Fruit fly (Drosophila melanogaster) whole organism, embryonic: ENCODE data around the gene CG42399.

ENCODE experiments used
- Bdp1 ChIP-seq: fragments of 200-800 bp; sonication (Bioruptor generic); optimal IDR thresholded peaks from 3 replicates; lab custom pipeline; 2016; ENCODE audit warnings: missing biosample characterization, missing genetic modification characterization
- Bgb ChIP-seq: fragments of 200-800 bp; sonication (Bioruptor generic); IDR thresholded peaks from 2 replicates; pipeline ENCODE4 v1.3.6; 2022; ENCODE audit warnings: missing biosample characterization, missing genetic modification characterization; ENCODE audit not compliant: partially characterized antibody
- CG10565 ChIP-seq: fragments of 200-800 bp; sonication (Bioruptor generic); optimal IDR thresholded peaks from 3 replicates; lab custom pipeline; 2016; ENCODE audit warnings: missing biosample characterization, mild to moderate bottlenecking, missing genetic modification characterization
- CG10979 ChIP-seq: fragments of 200-800 bp; sonication (Bioruptor generic); optimal IDR thresholded peaks from 2 replicates; lab custom pipeline; 2018; ENCODE audit warnings: missing biosample characterization, mild to moderate bottlenecking, missing genetic modification characterization, moderate library complexity
- CG11398 ChIP-seq: fragments of 200-800 bp; sonication (Bioruptor generic); optimal IDR thresholded peaks from 2 replicates; lab custom pipeline; 2016; ENCODE audit warnings: missing biosample characterization, missing genetic modification characterization
- CG12155 ChIP-seq: fragments of 200-800 bp; sonication (Bioruptor generic); optimal IDR thresholded peaks from 3 replicates; lab custom pipeline; 2016; ENCODE audit warnings: missing biosample characterization, missing genetic modification characterization
- CG1233 ChIP-seq: fragments of 200-800 bp; sonication (Bioruptor generic); optimal IDR thresholded peaks from 4 replicates; lab custom pipeline; 2018; ENCODE audit warnings: missing biosample characterization, mild to moderate bottlenecking, missing genetic modification characterization
- CG12659 ChIP-seq: fragments of 200-800 bp; sonication (Bioruptor generic); optimal IDR thresholded peaks from 3 replicates; lab custom pipeline; 2017; ENCODE audit warnings: mild to moderate bottlenecking, missing biosample characterization, missing genetic modification reagents, missing genetic modification characterization
- CG12769 ChIP-seq: fragments of 200-800 bp; sonication (Bioruptor generic); optimal IDR thresholded peaks from 2 replicates; lab custom pipeline; 2019; ENCODE audit warnings: missing biosample characterization, mild to moderate bottlenecking, missing genetic modification characterization, moderate library complexity
- CG14667 ChIP-seq: fragments of 200-800 bp; sonication (Bioruptor generic); IDR thresholded peaks from 2 replicates; pipeline ENCODE4 v1.3.6; 2022; ENCODE audit warnings: missing biosample characterization, missing genetic modification characterization
- CG17186 ChIP-seq: fragments of 200-800 bp; sonication (Bioruptor generic); optimal IDR thresholded peaks from 3 replicates; lab custom pipeline; 2017; ENCODE audit warnings: missing biosample characterization, missing genetic modification reagents, missing genetic modification characterization
- CG17359 ChIP-seq: fragments of 200-800 bp; sonication (Bioruptor generic); optimal IDR thresholded peaks from 3 replicates; lab custom pipeline; 2018; ENCODE audit warnings: missing biosample characterization, mild to moderate bottlenecking, missing genetic modification characterization, moderate library complexity
- CG1792 ChIP-seq: fragments of 200-800 bp; sonication (Bioruptor generic); optimal IDR thresholded peaks from 2 replicates; lab custom pipeline; 2016; ENCODE audit warnings: missing biosample characterization, missing genetic modification characterization
- CG18262 ChIP-seq: fragments of 200-800 bp; optimal IDR thresholded peaks from 3 replicates; lab custom pipeline; 2019; ENCODE audit warnings: missing biosample characterization, mild to moderate bottlenecking, missing genetic modification characterization, moderate library complexity
- CG4328 ChIP-seq: fragments of 200-800 bp; sonication (Bioruptor generic); optimal IDR thresholded peaks from 3 replicates; lab custom pipeline; 2017; ENCODE audit warnings: missing biosample characterization, missing genetic modification reagents, missing genetic modification characterization
- CG4360 ChIP-seq: fragments of 200-800 bp; sonication (Bioruptor generic); IDR thresholded peaks from 2 replicates; pipeline ENCODE4 v1.3.6; 2022; ENCODE audit warnings: missing biosample characterization, missing genetic modification characterization
- CG6254 ChIP-seq: fragments of 200-800 bp; sonication (Bioruptor generic); optimal IDR thresholded peaks from 3 replicates; lab custom pipeline; 2017; ENCODE audit warnings: mild to moderate bottlenecking, missing biosample characterization, missing genetic modification reagents, missing genetic modification characterization
- CG6654 ChIP-seq: fragments of 200-800 bp; sonication (Bioruptor generic); optimal IDR thresholded peaks from 2 replicates; lab custom pipeline; 2017; ENCODE audit warnings: missing biosample characterization, mild to moderate bottlenecking, missing genetic modification characterization
- CG6765 ChIP-seq: fragments of 200-800 bp; sonication (Bioruptor generic); optimal IDR thresholded peaks from 3 replicates; lab custom pipeline; 2017; ENCODE audit warnings: missing biosample characterization, mild to moderate bottlenecking, missing genetic modification characterization
- CG6854 ChIP-seq: fragments of 200-800 bp; sonication (Bioruptor generic); optimal IDR thresholded peaks from 3 replicates; lab custom pipeline; 2017; ENCODE audit warnings: missing biosample characterization, mild to moderate bottlenecking, missing genetic modification characterization
- CG7556 ChIP-seq: fragments of 200-800 bp; sonication (Bioruptor generic); optimal IDR thresholded peaks from 2 replicates; lab custom pipeline; 2017; ENCODE audit warnings: missing biosample characterization, mild to moderate bottlenecking, missing genetic modification characterization
- CG7786 ChIP-seq: fragments of 200-800 bp; sonication (Bioruptor generic); optimal IDR thresholded peaks from 2 replicates; lab custom pipeline; 2016; ENCODE audit warnings: missing biosample characterization, missing genetic modification characterization
- CG8478 ChIP-seq: fragments of >200 bp; optimal IDR thresholded peaks from 2 replicates; lab custom pipeline; 2018
- CG9609 ChIP-seq: fragments of 200-800 bp; sonication (Bioruptor generic); optimal IDR thresholded peaks from 3 replicates; lab custom pipeline; 2016; ENCODE audit warnings: missing biosample characterization, missing genetic modification characterization
- CG9817 ChIP-seq: fragments of 200-800 bp; sonication (Bioruptor generic); optimal IDR thresholded peaks from 2 replicates; lab custom pipeline; 2018; ENCODE audit warnings: missing biosample characterization, mild to moderate bottlenecking, missing genetic modification characterization, moderate library complexity
- CrebB ChIP-seq: fragments of 200-800 bp; sonication (Bioruptor generic); optimal IDR thresholded peaks from 3 replicates; lab custom pipeline; 2018; ENCODE audit warnings: missing biosample characterization, mild to moderate bottlenecking, missing genetic modification characterization
- Dbx ChIP-seq: fragments of 200-800 bp; sonication (Bioruptor generic); IDR thresholded peaks from 3 replicates; pipeline ENCODE4 v1.3.6; 2022; ENCODE audit warnings: missing biosample characterization, missing genetic modification characterization
- ERR ChIP-seq: fragments of 200-800 bp; sonication (Bioruptor generic); optimal IDR thresholded peaks from 2 replicates; lab custom pipeline; 2016; ENCODE audit warnings: missing biosample characterization, missing genetic modification characterization
- Fer1 ChIP-seq: fragments of 200-800 bp; sonication (Bioruptor generic); optimal IDR thresholded peaks from 2 replicates; lab custom pipeline; 2017; ENCODE audit warnings: missing biosample characterization, mild to moderate bottlenecking, missing genetic modification characterization
- HLH4C ChIP-seq: fragments of 200-800 bp; sonication (Bioruptor generic); IDR thresholded peaks from 3 replicates; pipeline ENCODE4 v1.3.6; 2022; ENCODE audit warnings: missing biosample characterization, missing genetic modification characterization; ENCODE audit not compliant: partially characterized antibody
- Hmr ChIP-seq: fragments of 200-800 bp; sonication (Bioruptor generic); optimal IDR thresholded peaks from 3 replicates; lab custom pipeline; 2017; ENCODE audit warnings: mild to moderate bottlenecking, missing biosample characterization, missing genetic modification reagents, missing genetic modification characterization
- Nf-YA ChIP-seq: fragments of 200-800 bp; sonication (Bioruptor generic); IDR thresholded peaks from 2 replicates; pipeline ENCODE4 v1.3.6; 2022; ENCODE audit warnings: missing biosample characterization, missing genetic modification characterization
- Oli ChIP-seq: fragments of 200-800 bp; sonication (Bioruptor generic); optimal IDR thresholded peaks from 2 replicates; lab custom pipeline; 2018; ENCODE audit warnings: missing biosample characterization, mild to moderate bottlenecking, missing genetic modification characterization, moderate library complexity
- Poxn ChIP-seq: fragments of 200-800 bp; sonication (Bioruptor generic); IDR thresholded peaks from 2 replicates; pipeline ENCODE4 v1.3.6; 2022; ENCODE audit warnings: missing biosample characterization, missing genetic modification characterization
- ash1 ChIP-seq: fragments of 200-800 bp; sonication (Bioruptor generic); optimal IDR thresholded peaks from 2 replicates; lab custom pipeline; 2018; ENCODE audit warnings: missing biosample characterization, mild to moderate bottlenecking, missing genetic modification characterization
- br ChIP-seq: fragments of >200 bp; optimal IDR thresholded peaks from 2 replicates; lab custom pipeline; 2017
- bsh ChIP-seq, 2 experiments: fragments of 200-800 bp; sonication (Bioruptor generic); optimal IDR thresholded peaks; 2 replicates each; lab custom pipeline; 2017 to 2018; ENCODE audit warnings: mild to moderate bottlenecking in 2 of 2, missing biosample characterization in 2 of 2, missing genetic modification characterization in 2 of 2, moderate library complexity in 1 of 2
- corto ChIP-seq: fragments of 200-800 bp; sonication (Bioruptor generic); optimal IDR thresholded peaks from 2 replicates; lab custom pipeline; 2016; ENCODE audit warnings: missing biosample characterization, mild to moderate bottlenecking, missing genetic modification characterization, moderate library complexity
- disco-r ChIP-seq: fragments of 200-800 bp; sonication (Bioruptor generic); optimal IDR thresholded peaks from 2 replicates; lab custom pipeline; 2016; ENCODE audit warnings: missing biosample characterization, missing genetic modification characterization
- exex ChIP-seq: fragments of 200-800 bp; sonication (Bioruptor generic); optimal IDR thresholded peaks from 4 replicates; lab custom pipeline; 2018; ENCODE audit warnings: missing biosample characterization, mild to moderate bottlenecking, missing genetic modification characterization, moderate library complexity
- fd96Cb ChIP-seq: fragments of 200-800 bp; sonication (Bioruptor generic); optimal IDR thresholded peaks from 2 replicates; lab custom pipeline; 2018; ENCODE audit warnings: missing biosample characterization, mild to moderate bottlenecking, missing genetic modification characterization, moderate library complexity
- nerfin-2 ChIP-seq: fragments of 200-800 bp; sonication (Bioruptor generic); IDR thresholded peaks from 2 replicates; pipeline ENCODE4 v1.3.6; 2022; ENCODE audit warnings: missing biosample characterization, missing genetic modification characterization; ENCODE audit not compliant: partially characterized antibody
- nmo ChIP-seq: fragments of 200-800 bp; sonication (Bioruptor generic); optimal IDR thresholded peaks from 2 replicates; lab custom pipeline; 2018; ENCODE audit warnings: missing biosample characterization, mild to moderate bottlenecking, missing genetic modification characterization, moderate library complexity
- nom ChIP-seq: fragments of 200-800 bp; sonication (Bioruptor generic); optimal IDR thresholded peaks from 2 replicates; lab custom pipeline; 2017; ENCODE audit warnings: missing biosample characterization, missing genetic modification characterization, mild to moderate bottlenecking, moderate library complexity, missing genetic modification reagents
- oc ChIP-seq: fragments of 200-800 bp; sonication (Bioruptor generic); optimal IDR thresholded peaks from 2 replicates; lab custom pipeline; 2018; ENCODE audit warnings: missing biosample characterization, mild to moderate bottlenecking, missing genetic modification characterization, moderate library complexity
- psq ChIP-seq: fragments of 200-800 bp; sonication (Bioruptor generic); optimal IDR thresholded peaks from 2 replicates; lab custom pipeline; 2017; ENCODE audit warnings: missing biosample characterization, missing genetic modification characterization
- schlank ChIP-seq: fragments of 200-800 bp; sonication (Bioruptor generic); optimal IDR thresholded peaks from 2 replicates; lab custom pipeline; 2018; ENCODE audit warnings: missing biosample characterization, mild to moderate bottlenecking, missing genetic modification characterization
- sqz ChIP-seq: fragments of 200-800 bp; sonication (Bioruptor generic); optimal IDR thresholded peaks from 3 replicates; lab custom pipeline; 2018; ENCODE audit warnings: missing biosample characterization, mild to moderate bottlenecking, missing genetic modification characterization
- sug ChIP-seq: fragments of 200-800 bp; optimal IDR thresholded peaks from 2 replicates; lab custom pipeline; 2019; ENCODE audit warnings: missing biosample characterization, mild to moderate bottlenecking, missing genetic modification characterization, moderate library complexity

CG42399 gene

DNA sequence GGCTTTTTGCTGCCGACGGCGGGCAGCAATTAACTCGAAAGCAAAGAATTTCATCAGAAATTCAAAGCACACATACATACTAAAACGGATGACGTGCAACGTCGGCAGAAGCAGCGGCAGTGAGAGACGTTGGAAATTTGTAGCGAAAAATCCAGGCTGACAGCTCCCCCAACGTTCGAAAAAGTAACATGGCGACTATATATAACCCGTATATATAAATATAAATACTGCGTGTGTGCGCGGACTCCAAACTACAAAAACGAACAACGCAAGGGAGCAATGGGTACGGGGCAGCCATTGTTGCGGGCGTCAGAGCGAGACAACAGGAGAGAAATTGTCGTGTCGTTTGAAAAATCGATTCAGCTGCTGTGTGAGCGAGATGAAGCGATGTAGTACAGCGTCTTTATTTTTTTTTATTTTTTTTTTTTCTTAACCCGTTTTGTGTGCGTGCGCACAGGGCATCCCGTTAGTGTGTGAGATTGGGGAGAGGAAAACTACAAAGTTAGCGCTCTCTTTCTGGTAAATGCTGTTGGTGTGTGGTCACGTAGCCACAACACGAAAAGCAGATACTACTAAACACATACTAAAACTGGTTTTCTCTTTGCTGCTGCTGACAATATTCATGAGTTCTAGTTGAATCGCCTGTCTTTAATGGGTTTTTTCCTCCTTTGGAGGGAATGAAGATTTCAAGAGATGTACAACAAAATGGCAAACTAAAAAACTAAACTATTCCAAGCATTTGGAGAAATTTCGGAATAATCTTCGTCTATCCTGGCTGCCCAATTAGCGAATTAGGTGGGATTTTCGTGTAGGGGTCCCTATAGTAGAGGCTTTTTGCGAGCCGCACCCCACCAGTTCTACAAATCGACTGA, 7.7 kb upstream of the CG42399 start (continued):
- no peak for TF ChIP-seq CG18262 (tag; lab: Kevin White, UChicago)
- TF ChIP-seq bsh (GFP tag; optimal IDR thresholded peaks at IDR 0.05; lab: Kevin White, UChicago): peak in 1 of 2 experiments; percentile 89
- TF ChIP-seq CG7786 (GFP tag; lab: Kevin White, UChicago): no peak
- peak; percentile 100 for TF ChIP-seq sqz (GFP tag; lab: Kevin White, UChicago)
- TF ChIP-seq CG10565 (GFP tag; lab: Kevin White, UChicago): no peak
- TF ChIP-seq psq (GFP tag; lab: Kevin White, UChicago): peak; percentile 55
- TF ChIP-seq ERR (GFP tag; lab: Kevin White, UChicago): peak; percentile 22
- TF ChIP-seq CG7556 (GFP tag; lab: Kevin White, UChicago): no peak
- no peak for TF ChIP-seq CG14667 (GFP tag; lab: Robert Waterston, UW)
- TF ChIP-seq CG12659: peak; percentile 13
- peak; percentile 17 for TF ChIP-seq CG9817 (tag; lab: Kevin White, UChicago)
- TF ChIP-seq Fer1 (GFP tag; lab: Kevin White, UChicago): peak; percentile 49
- TF ChIP-seq ash1 (GFP tag; lab: Kevin White, UChicago): peak; percentile 71
- TF ChIP-seq fd96Cb (tag; lab: Kevin White, UChicago): no peak
- peak; percentile 94 for TF ChIP-seq nom (GFP tag; lab: Kevin White, UChicago)
- no peak for TF ChIP-seq CG12155
- peak; percentile 11 for TF ChIP-seq CG10979 (tag; lab: Kevin White, UChicago)
- peak; percentile 70 for TF ChIP-seq CG4328 (GFP tag; lab: Kevin White, UChicago)
- TF ChIP-seq CG8478 (lab: Kevin White, UChicago): peak; percentile 55
- TF ChIP-seq CG1792 (GFP tag; lab: Kevin White, UChicago): no peak
- TF ChIP-seq Poxn (GFP tag; lab: Robert Waterston, UW): no peak
- peak; percentile 8 for TF ChIP-seq Bdp1 (GFP tag; lab: Kevin White, UChicago)
- TF ChIP-seq CG9609 (GFP tag; lab: Kevin White, UChicago): no peak
- TF ChIP-seq Hmr: peak; percentile 68
- TF ChIP-seq CG1233 (GFP tag; lab: Kevin White, UChicago): no peak
- TF ChIP-seq CG6765 (GFP tag; lab: Kevin White, UChicago): peak; percentile 15
- peak; percentile 13 for TF ChIP-seq CG6854 (GFP tag; lab: Kevin White, UChicago)
- peak; percentile 91 for TF ChIP-seq CG17359
- TF ChIP-seq CrebB (tag; lab: Kevin White, UChicago): peak; percentile 60
- TF ChIP-seq HLH4C (GFP tag; lab: Robert Waterston, UW): no peak
- no peak for TF ChIP-seq Dbx (GFP tag; lab: Robert Waterston, UW)
- TF ChIP-seq nmo (GFP tag; lab: Kevin White, UChicago): peak; percentile 6
- TF ChIP-seq br (lab: Kevin White, UChicago): no peak
- TF ChIP-seq oc (tag; lab: Kevin White, UChicago): peak; percentile 61
- no peak for TF ChIP-seq CG11398 (GFP tag; lab: Kevin White, UChicago)
- no peak for TF ChIP-seq schlank (tag; lab: Kevin White, UChicago)
- TF ChIP-seq CG17186 (GFP tag; lab: Kevin White, UChicago): no peak
- no peak for TF ChIP-seq Oli (tag; lab: Kevin White, UChicago)
- TF ChIP-seq CG12769 (tag; lab: Kevin White, UChicago): peak; percentile 89
- peak; percentile 85 for TF ChIP-seq CG6254 (GFP tag; lab: Kevin White, UChicago)
- TF ChIP-seq sug (tag; lab: Kevin White, UChicago): peak; percentile 90
- peak; percentile 40 for TF ChIP-seq disco-r (GFP tag; lab: Kevin White, UChicago)
- TF ChIP-seq Nf-YA (GFP tag; lab: Robert Waterston, UW): no peak
- no peak for TF ChIP-seq CG4360
- no peak for TF ChIP-seq nerfin-2
- no peak for TF ChIP-seq CG6654 (GFP tag; lab: Kevin White, UChicago)
- no peak for TF ChIP-seq Bgb
- TF ChIP-seq exex: peak; percentile 25
- peak; percentile 88 for TF ChIP-seq corto (GFP tag; lab: Kevin White, UChicago)
